Worm (Caenorhabditis elegans): Measurements from ENCODE around the gene btb-4.

DNA sequence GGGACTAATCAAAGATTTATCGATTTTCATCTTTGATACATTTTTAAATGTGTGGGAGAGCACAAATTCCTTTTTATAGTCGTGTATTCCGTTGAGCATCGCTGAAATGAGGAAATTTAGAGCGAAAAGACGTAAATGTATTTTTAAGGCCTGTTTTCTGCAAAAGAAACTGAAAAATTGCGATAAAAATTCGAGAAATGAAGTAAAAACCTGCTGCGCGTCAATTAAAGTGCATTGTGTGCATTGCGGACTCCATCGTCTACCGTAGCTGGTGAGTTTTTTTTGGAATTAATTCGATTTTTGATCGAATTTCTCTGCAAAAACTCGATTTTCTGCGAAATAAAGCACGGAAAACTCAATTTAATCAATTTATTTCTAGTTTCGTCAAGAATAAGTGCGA lies 7.2 kb downstream of the btb-4 start, which contains the start of gene bath-19:
- no peak for TF ChIP-seq attf-5 (GFP tag; optimal IDR thresholded peaks at IDR 0.05)
- no peak for TF ChIP-seq nhr-179 (tag; optimal IDR thresholded peaks at IDR 0.05)
- TF ChIP-seq egrh-3 (GFP tag; IDR thresholded peaks at IDR 0.05), result no peak
- TF ChIP-seq tlf-1 (GFP tag; optimal IDR thresholded peaks at IDR 0.05), result no peak
- no peak for TF ChIP-seq ama-1 (optimal IDR thresholded peaks at IDR 0.05)
- TF ChIP-seq ama-1 (GFP tag; optimal IDR thresholded peaks at IDR 0.05), result no peak
- TF ChIP-seq nfya-2 (GFP tag; IDR thresholded peaks at IDR 0.05), result no peak
- no peak for TF ChIP-seq pha-4 (tag; optimal IDR thresholded peaks at IDR 0.05)
- TF ChIP-seq snpc-4 (GFP tag; optimal IDR thresholded peaks at IDR 0.05), result no peak
- TF ChIP-seq snpc-4 (tag; optimal IDR thresholded peaks at IDR 0.05), result no peak
- no peak for TF ChIP-seq ztf-18 (tag; optimal IDR thresholded peaks at IDR 0.05)
